Worm (Caenorhabditis elegans) whole organism, early embryonic: ENCODE results near the gene F28G4.4.

Experiments used
- B0310.2 ChIP-seq: sonication (generic microtip); optimal IDR thresholded peaks from 2 replicates; lab custom pipeline; 2016; ENCODE audit warnings: mild to moderate bottlenecking, missing genetic modification characterization, missing compliant biosample characterization
- F13C5.2 ChIP-seq: sonication (generic microtip); optimal IDR thresholded peaks from 2 replicates; lab custom pipeline; 2017; ENCODE audit warnings: mild to moderate bottlenecking, missing genetic modification characterization, inconsistent platforms, missing compliant biosample characterization
- aly-1 ChIP-seq: sonication (generic microtip); optimal IDR thresholded peaks from 2 replicates; lab custom pipeline; 2016; ENCODE audit warnings: missing genetic modification characterization, missing compliant biosample characterization
- ama-1 ChIP-seq: fragments of 150-350 bp; optimal IDR thresholded peaks from 2 replicates; lab custom pipeline; 2014
- ceh-13 ChIP-seq: fragments of 200-800 bp; sonication (Bioruptor generic); optimal IDR thresholded peaks from 2 replicates; lab custom pipeline; 2018; ENCODE audit warnings: mild to moderate bottlenecking, missing genetic modification characterization, missing compliant biosample characterization
- ceh-36 ChIP-seq: sonication (generic microtip); optimal IDR thresholded peaks from 2 replicates; lab custom pipeline; 2016; ENCODE audit warnings: missing genetic modification characterization, inconsistent platforms, missing compliant biosample characterization
- ets-7 ChIP-seq: sonication (generic microtip); optimal IDR thresholded peaks from 2 replicates; lab custom pipeline; 2016; ENCODE audit warnings: missing genotype, missing genetic modification characterization, missing compliant biosample characterization
- flt-1 ChIP-seq: fragments of 200-800 bp; sonication (Bioruptor generic); IDR thresholded peaks from 2 replicates; pipeline ENCODE4 v1.3.6; 2022; ENCODE audit warnings: missing genetic modification characterization, missing compliant biosample characterization
- hmg-4 ChIP-seq: fragments of 200-800 bp; sonication (Bioruptor generic); optimal IDR thresholded peaks from 2 replicates; lab custom pipeline; 2018; ENCODE audit warnings: mild to moderate bottlenecking, missing genetic modification characterization, missing compliant biosample characterization
- hnd-1 ChIP-seq: sonication (generic microtip); optimal IDR thresholded peaks from 2 replicates; lab custom pipeline; 2016; ENCODE audit warnings: missing genetic modification characterization, missing compliant biosample characterization
- pes-1 ChIP-seq: fragments of 200-800 bp; sonication (Bioruptor generic); IDR thresholded peaks from 2 replicates; pipeline ENCODE4 v1.3.6; 2022; ENCODE audit warnings: missing genetic modification reagents, missing genetic modification characterization, missing compliant biosample characterization
- sea-1 ChIP-seq: fragments of 200-800 bp; sonication (Bioruptor generic); conservative IDR thresholded peaks from 2 replicates; pipeline ENCODE4 v1.3.6; 2022; ENCODE audit warnings: missing genetic modification characterization, missing compliant biosample characterization
- tbx-11 ChIP-seq: fragments of 200-800 bp; sonication (Bioruptor generic); IDR thresholded peaks from 2 replicates; pipeline ENCODE4 v1.3.6; 2022; ENCODE audit warnings: missing genetic modification characterization, missing compliant biosample characterization

The F28G4.4 gene

ce11 chrV:16235135-16235534 lies 50.6 kb downstream of the F28G4.4 start, which contains the start of gene F21H7.3:
TSS of gene F21H7.3 (minus strand) at chrV:16235235.
- TF ChIP-seq hnd-1 (tag; lab: Kevin White, UChicago) (no peak), B0310.2 (tag; lab: Kevin White, UChicago) (no peak), pes-1 (GFP tag; lab: Robert Waterston, UW) (no peak), ets-7 (tag; lab: Kevin White, UChicago) (no peak), aly-1 (tag; lab: Kevin White, UChicago) (no peak)

ce11 chrV:16233624-16234023 lies 52.1 kb downstream of the F28G4.4 start, which contains the start of gene clec-233:
TSS of gene clec-233 (plus strand) at chrV:16233924.
- TF ChIP-seq ceh-13 (GFP tag; lab: Kevin White, UChicago) (no peak), ets-7 (tag; lab: Kevin White, UChicago) (no peak), aly-1 (tag; lab: Kevin White, UChicago) (no peak), tbx-11 (GFP tag; lab: Robert Waterston, UW) (no peak), hnd-1 (tag; lab: Kevin White, UChicago) (no peak), sea-1 (GFP tag; lab: Robert Waterston, UW) (no peak), B0310.2 (tag; lab: Kevin White, UChicago) (no peak), hmg-4 (no peak), F13C5.2 (tag; lab: Kevin White, UChicago) (no peak), ama-1 (lab: Kevin White, UChicago) (no peak), flt-1 (GFP tag; lab: Robert Waterston, UW) (no peak), ceh-36 (tag; lab: Kevin White, UChicago) (no peak)
